Worm (Caenorhabditis elegans) whole organism, midembryonic: Measurements from ENCODE around the gene F44D12.6.

ENCODE experiments used
- T22C8.4 ChIP-seq: fragments of 200-800 bp; sonication (Bioruptor generic); IDR thresholded peaks from 2 replicates; pipeline ENCODE4 v1.3.6; 2022; ENCODE audit warnings: missing genetic modification characterization, missing compliant biosample characterization
- cog-1 ChIP-seq: sonication (generic microtip); optimal IDR thresholded peaks from 2 replicates; lab custom pipeline; 2016; ENCODE audit warnings: missing genetic modification characterization, missing compliant biosample characterization
- med-1 ChIP-seq: sonication (generic microtip); optimal IDR thresholded peaks from 2 replicates; lab custom pipeline; 2017; ENCODE audit warnings: missing genetic modification characterization, mild to moderate bottlenecking, missing compliant biosample characterization, antibody characterized with exemption, missing genetic modification reagents; ENCODE audit not compliant: insufficient read depth
- ztf-23 ChIP-seq: fragments of 200-800 bp; sonication (Bioruptor generic); IDR thresholded peaks from 2 replicates; pipeline ENCODE4 v1.3.6; 2022; ENCODE audit warnings: missing genetic modification reagents, missing genetic modification characterization, missing compliant biosample characterization
- ztf-29 ChIP-seq: fragments of 200-800 bp; sonication (Bioruptor generic); IDR thresholded peaks from 2 replicates; pipeline ENCODE4 v1.3.6; 2022; ENCODE audit warnings: missing genetic modification reagents, missing genetic modification characterization, missing compliant biosample characterization

ce11 chrIV:9989416-9989815 lies 43.7 kb upstream of the F44D12.6 start:
- TF ChIP-seq T22C8.4 (GFP tag; lab: Robert Waterston, UW) (no peak), cog-1 (no peak), ztf-29 (GFP tag; lab: Robert Waterston, UW) (no peak), ztf-23 (GFP tag; lab: Robert Waterston, UW) (no peak), med-1 (GFP tag; lab: Kevin White, UChicago) (no peak)
